Worm (Caenorhabditis elegans): ENCODE data around the gene nhr-4.

nhr-4 gene

ce11 chrIV:9850931-9851330 is 28.2 kb upstream of the nhr-4 start, which contains the start of gene ssp-10:
Gene ssp-10, minus strand, starts transcription at chrIV:9851031.
- TF ChIP-seq elt-1 (tag; optimal IDR thresholded peaks at IDR 0.05) = no peak
- TF ChIP-seq snpc-4 (tag; optimal IDR thresholded peaks at IDR 0.05) = no peak
- TF ChIP-seq nhr-25 (tag; optimal IDR thresholded peaks at IDR 0.05) = no peak
- TF ChIP-seq Y55F3AM.14 (GFP tag; optimal IDR thresholded peaks at IDR 0.05) = no peak
- TF ChIP-seq nhr-21 (tag; optimal IDR thresholded peaks at IDR 0.05) = no peak
- no peak for TF ChIP-seq zag-1 (tag; optimal IDR thresholded peaks at IDR 0.05)
- no peak for TF ChIP-seq sma-9 (GFP tag; optimal IDR thresholded peaks at IDR 0.05)
- no peak for TF ChIP-seq sma-9 (tag; optimal IDR thresholded peaks at IDR 0.05)
- TF ChIP-seq crh-2 (tag; optimal IDR thresholded peaks at IDR 0.05) = no peak
- no peak for TF ChIP-seq dmd-4 (tag; optimal IDR thresholded peaks at IDR 0.05)
- TF ChIP-seq mbf-1 (tag; optimal IDR thresholded peaks at IDR 0.05) = no peak
- TF ChIP-seq nhr-6 (tag; optimal IDR thresholded peaks at IDR 0.05) = no peak
- TF ChIP-seq F13H6.1 (tag; optimal IDR thresholded peaks at IDR 0.05) = no peak
- TF ChIP-seq C34F6.9 (tag; optimal IDR thresholded peaks at IDR 0.05) = no peak
- TF ChIP-seq gmeb-1 (tag; optimal IDR thresholded peaks at IDR 0.05) = no peak
- TF ChIP-seq nhr-23 (tag; optimal IDR thresholded peaks at IDR 0.05) = no peak

ce11 chrIV:9852250-9852649 is 26.9 kb upstream of the nhr-4 start, which contains the start of gene ssq-1:
Gene ssq-1, plus strand, starts transcription at chrIV:9852550.
- TF ChIP-seq fos-1 (tag; optimal IDR thresholded peaks at IDR 0.05) (no peak), gmeb-1 (tag; optimal IDR thresholded peaks at IDR 0.05) (no peak), ceh-16 (tag; optimal IDR thresholded peaks at IDR 0.05) (no peak), lin-11 (tag; optimal IDR thresholded peaks at IDR 0.05) (no peak), nhr-129 (tag; optimal IDR thresholded peaks at IDR 0.05) (no peak), snpc-4 (tag; optimal IDR thresholded peaks at IDR 0.05) (no peak), dmd-4 (tag; optimal IDR thresholded peaks at IDR 0.05) (no peak), egl-27 (tag; optimal IDR thresholded peaks at IDR 0.05) (no peak), nhr-6 (tag; optimal IDR thresholded peaks at IDR 0.05) (no peak), mab-5 (tag; optimal IDR thresholded peaks at IDR 0.05) (no peak), sem-4 (tag; optimal IDR thresholded peaks at IDR 0.05) (no peak), C34F6.9 (tag; optimal IDR thresholded peaks at IDR 0.05) (no peak), nhr-11 (tag; optimal IDR thresholded peaks at IDR 0.05) (no peak), unc-62 (GFP tag; optimal IDR thresholded peaks at IDR 0.05) (no peak)

ce11 chrIV:9852818-9853466 is 26.2 kb upstream of the nhr-4 start:
- no peak for TF ChIP-seq egl-27 (tag; optimal IDR thresholded peaks at IDR 0.05)
- no peak for TF ChIP-seq nhr-11 (tag; optimal IDR thresholded peaks at IDR 0.05)
- no peak for TF ChIP-seq lin-39 (tag; optimal IDR thresholded peaks at IDR 0.05)
- no peak for TF ChIP-seq peb-1 (tag; optimal IDR thresholded peaks at IDR 0.05)
- no peak for TF ChIP-seq zag-1 (tag; optimal IDR thresholded peaks at IDR 0.05)
- no peak for TF ChIP-seq lsy-2 (tag; optimal IDR thresholded peaks at IDR 0.05)
- TF ChIP-seq aly-2 (tag; optimal IDR thresholded peaks at IDR 0.05) = no peak
- no peak for TF ChIP-seq sma-3 (GFP tag; optimal IDR thresholded peaks at IDR 0.05)

ce11 chrIV:9854952-9855351 is 24.2 kb upstream of the nhr-4 start:
- TF ChIP-seq fos-1 (tag; optimal IDR thresholded peaks at IDR 0.05) (peak; percentile 53), unc-55 (GFP tag; optimal IDR thresholded peaks at IDR 0.05) (no peak), ztf-1 (GFP tag; conservative IDR thresholded peaks at IDR 0.05) (no peak)

ce11 chrIV:9855712-9856111 is 23.4 kb upstream of the nhr-4 start, which contains the start of gene K07F5.12:
Gene K07F5.12, plus strand, starts transcription at chrIV:9856012.
- no peak for TF ChIP-seq nhr-25 (tag; optimal IDR thresholded peaks at IDR 0.05)
- no peak for TF ChIP-seq sma-3 (GFP tag; optimal IDR thresholded peaks at IDR 0.05)
- no peak for TF ChIP-seq egl-27 (tag; optimal IDR thresholded peaks at IDR 0.05)
- no peak for TF ChIP-seq peb-1 (tag; optimal IDR thresholded peaks at IDR 0.05)
- no peak for TF ChIP-seq sma-9 (GFP tag; optimal IDR thresholded peaks at IDR 0.05)
- no peak for TF ChIP-seq sma-9 (tag; optimal IDR thresholded peaks at IDR 0.05)
- no peak for TF ChIP-seq lsy-2 (tag; optimal IDR thresholded peaks at IDR 0.05)

- TF ChIP-seq ztf-1 (GFP tag; conservative IDR thresholded peaks at IDR 0.05) (no peak), skn-1 (tag; optimal IDR thresholded peaks at IDR 0.05) (no peak), gmeb-1 (tag; optimal IDR thresholded peaks at IDR 0.05) (peak; percentile 32), elt-3 (tag; optimal IDR thresholded peaks at IDR 0.05) (no peak), ztf-11 (tag; optimal IDR thresholded peaks at IDR 0.05) (no peak), C34F6.9 (tag; optimal IDR thresholded peaks at IDR 0.05) (peak; percentile 70), lsy-2 (tag; optimal IDR thresholded peaks at IDR 0.05) (no peak), nhr-11 (tag; optimal IDR thresholded peaks at IDR 0.05) (no peak), nhr-129 (tag; optimal IDR thresholded peaks at IDR 0.05) (peak; percentile 61), alr-1 (tag; optimal IDR thresholded peaks at IDR 0.05) (no peak), elt-1 (tag; optimal IDR thresholded peaks at IDR 0.05) (no peak), nhr-23 (tag; optimal IDR thresholded peaks at IDR 0.05) (no peak), zag-1 (tag; optimal IDR thresholded peaks at IDR 0.05) (no peak), nhr-21 (tag; optimal IDR thresholded peaks at IDR 0.05) (no peak), ztf-4 (tag; optimal IDR thresholded peaks at IDR 0.05) (no peak), mbf-1 (tag; optimal IDR thresholded peaks at IDR 0.05) (no peak), ceh-82 (tag; optimal IDR thresholded peaks at IDR 0.05) (no peak), sma-3 (GFP tag; optimal IDR thresholded peaks at IDR 0.05) (no peak), blmp-1 (tag; optimal IDR thresholded peaks at IDR 0.05; ENCODE audit: insufficient read depth) (no peak), fos-1 (tag; optimal IDR thresholded peaks at IDR 0.05) (peak; percentile 2), aly-2 (tag; optimal IDR thresholded peaks at IDR 0.05) (no peak), lin-13 (GFP tag; optimal IDR thresholded peaks at IDR 0.05) (no peak)
Observed at ce11 chrIV:9857952-9858488, 21.1 kb upstream of the nhr-4 start, which contains the start of gene npp-1. Gene npp-1, plus strand, starts transcription at chrIV:9858488.

Data from whole organism, L2 larva.